Worm (Caenorhabditis elegans) whole organism, late embryonic: ENCODE results near the gene srw-42.

Source experiments
- ama-1 ChIP-seq: fragments of 150-350 bp; optimal IDR thresholded peaks from 2 replicates; lab custom pipeline; 2014
- ceh-14 ChIP-seq: sonication (generic microtip); optimal IDR thresholded peaks from 2 replicates; lab custom pipeline; 2016; ENCODE audit warnings: missing genotype, missing genetic modification characterization, missing compliant biosample characterization
- hlh-30 ChIP-seq: sonication (generic microtip); optimal IDR thresholded peaks from 2 replicates; lab custom pipeline; 2017; ENCODE audit warnings: antibody characterized with exemption, missing genetic modification characterization, missing compliant biosample characterization; ENCODE audit not compliant: insufficient read depth
- lin-11 ChIP-seq: fragments of 200-800 bp; sonication (Bioruptor generic); optimal IDR thresholded peaks from 2 replicates; lab custom pipeline; 2018; ENCODE audit warnings: mild to moderate bottlenecking, missing genetic modification characterization, missing compliant biosample characterization
- nhr-11 ChIP-seq: fragments of 150-350 bp; optimal IDR thresholded peaks from 2 replicates; lab custom pipeline; 2014; ENCODE audit warnings: missing biosample characterization, missing genetic modification characterization
- nhr-232 ChIP-seq: sonication (generic microtip); optimal IDR thresholded peaks from 2 replicates; lab custom pipeline; 2016; ENCODE audit warnings: missing genetic modification characterization, missing compliant biosample characterization
- pax-1 ChIP-seq: fragments of 150-350 bp; optimal IDR thresholded peaks from 2 replicates; lab custom pipeline; 2014; ENCODE audit warnings: missing biosample characterization, missing genetic modification characterization
- pqm-1 ChIP-seq: sonication (generic microtip); optimal IDR thresholded peaks from 2 replicates; lab custom pipeline; 2016; ENCODE audit warnings: missing genetic modification characterization, missing compliant biosample characterization
- sdc-2 ChIP-seq: sonication (generic microtip); optimal IDR thresholded peaks from 2 replicates; lab custom pipeline; 2016; ENCODE audit warnings: missing genotype, missing genetic modification characterization, missing compliant biosample characterization

DNA sequence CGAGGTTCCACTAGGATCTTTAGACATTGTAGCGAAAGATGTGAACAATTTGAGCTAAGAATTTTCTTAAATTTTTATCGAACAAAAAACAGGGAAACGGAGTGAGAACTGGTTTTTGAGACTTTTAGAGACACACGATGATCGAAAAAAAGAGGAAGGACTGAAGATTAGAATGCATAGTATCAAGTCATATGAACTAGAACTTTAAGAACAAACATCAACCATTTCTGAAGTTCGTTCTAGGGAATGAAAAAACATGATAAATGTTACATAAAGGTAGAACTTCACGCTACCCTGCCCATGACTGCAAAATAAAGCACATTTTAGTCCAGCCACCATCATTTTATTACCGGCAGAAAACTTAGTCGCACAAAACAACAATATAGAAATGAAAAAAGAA is 47.3 kb downstream of the srw-42 start, which contains the start of gene W06G6.9:
- TF ChIP-seq lin-11 (tag; lab: Kevin White, UChicago) (no peak), hlh-30 (no peak), pax-1 (tag; lab: Kevin White, UChicago) (no peak), nhr-232 (no peak), ama-1 (lab: Kevin White, UChicago) (no peak), pqm-1 (tag; lab: Kevin White, UChicago) (no peak), sdc-2 (tag; lab: Kevin White, UChicago) (no peak), ceh-14 (tag; lab: Kevin White, UChicago) (no peak), nhr-11 (no peak)
